Worm (Caenorhabditis elegans): ENCODE results near the gene nurf-1.

ce11 chrII:14408312-14408711, 17.8 kb downstream of the nurf-1 start, which contains the start of gene F26H11.4:
- TF ChIP-seq elt-3 (tag; optimal IDR thresholded peaks at IDR 0.05), result no peak
- TF ChIP-seq nhr-76 (tag; optimal IDR thresholded peaks at IDR 0.05), result no peak
- no peak for TF ChIP-seq ztf-11 (tag; optimal IDR thresholded peaks at IDR 0.05)
- no peak for TF ChIP-seq blmp-1 (tag; optimal IDR thresholded peaks at IDR 0.05)
- TF ChIP-seq pha-4 (tag; optimal IDR thresholded peaks at IDR 0.05), result no peak
- TF ChIP-seq snpc-4 (tag; optimal IDR thresholded peaks at IDR 0.05), result no peak
- no peak for TF ChIP-seq lsy-2 (tag; optimal IDR thresholded peaks at IDR 0.05)
- no peak for TF ChIP-seq nhr-237 (tag; optimal IDR thresholded peaks at IDR 0.05)
- TF ChIP-seq mab-5 (tag; optimal IDR thresholded peaks at IDR 0.05), result no peak
- TF ChIP-seq unc-39 (tag; optimal IDR thresholded peaks at IDR 0.05), result no peak

Measured in whole organism, mixed stage, embryonic.